Worm (Caenorhabditis elegans): ENCODE results near the gene ins-14.

Gene ins-14

ce11 chrII:6742614-6743013, 3.0 kb downstream of the ins-14 start, which contains the start of gene F41G3.6:
F41G3.6 (plus strand) TSS chrII:6742914.
- no peak for TF ChIP-seq aly-1 (tag; optimal IDR thresholded peaks at IDR 0.05)
- TF ChIP-seq hnd-1 (tag; optimal IDR thresholded peaks at IDR 0.05), result no peak
- no peak for TF ChIP-seq ceh-13 (GFP tag; optimal IDR thresholded peaks at IDR 0.05)
- TF ChIP-seq B0310.2 (tag; optimal IDR thresholded peaks at IDR 0.05), result no peak
- no peak for TF ChIP-seq hmbx-1 (tag; optimal IDR thresholded peaks at IDR 0.05)
- no peak for TF ChIP-seq tbx-11 (GFP tag; IDR thresholded peaks at IDR 0.05)
- TF ChIP-seq scrt-1 (GFP tag; IDR thresholded peaks at IDR 0.05), result no peak
- no peak for TF ChIP-seq ceh-36 (tag; optimal IDR thresholded peaks at IDR 0.05)
- TF ChIP-seq tra-4 (tag; optimal IDR thresholded peaks at IDR 0.05), result no peak
- TF ChIP-seq flt-1 (GFP tag; IDR thresholded peaks at IDR 0.05), result no peak
- TF ChIP-seq hmg-4 (GFP tag; optimal IDR thresholded peaks at IDR 0.05), result no peak

- TF ChIP-seq ceh-13 (GFP tag; optimal IDR thresholded peaks at IDR 0.05) (peak; percentile 14), tbx-37 (GFP tag; conservative IDR thresholded peaks at IDR 0.05) (peak; percentile 45), F13C5.2 (tag; optimal IDR thresholded peaks at IDR 0.05) (peak; percentile 24), ets-7 (tag; optimal IDR thresholded peaks at IDR 0.05) (peak; percentile 62), scrt-1 (GFP tag; IDR thresholded peaks at IDR 0.05) (no peak; the same call in 1 of the 2 replicates), pes-1 (GFP tag; IDR thresholded peaks at IDR 0.05) (no peak; the same call in 1 of the 2 replicates), hnd-1 (tag; optimal IDR thresholded peaks at IDR 0.05) (peak; percentile 18), sea-1 (GFP tag; conservative IDR thresholded peaks at IDR 0.05) (no peak)
These were observed 4.2 kb downstream of the ins-14 start, which contains the start of gene exos-8 for ce11 chrII:6741428-6741827. exos-8 (plus strand) TSS chrII:6741691.

ce11 chrII:6736604-6737003, 9.0 kb downstream of the ins-14 start, which contains the start of gene T14B4.1:
T14B4.1 (plus strand) TSS chrII:6736904.
- TF ChIP-seq sea-1 (GFP tag; conservative IDR thresholded peaks at IDR 0.05) (no peak), B0310.2 (tag; optimal IDR thresholded peaks at IDR 0.05) (no peak), ama-1 (optimal IDR thresholded peaks at IDR 0.05) (no peak), ceh-13 (GFP tag; optimal IDR thresholded peaks at IDR 0.05) (no peak), scrt-1 (GFP tag; IDR thresholded peaks at IDR 0.05) (no peak), tbx-37 (GFP tag; conservative IDR thresholded peaks at IDR 0.05) (no peak), hmbx-1 (tag; optimal IDR thresholded peaks at IDR 0.05) (no peak), hmg-4 (GFP tag; optimal IDR thresholded peaks at IDR 0.05) (no peak), hnd-1 (tag; optimal IDR thresholded peaks at IDR 0.05) (no peak), aly-1 (tag; optimal IDR thresholded peaks at IDR 0.05) (no peak), tra-4 (tag; optimal IDR thresholded peaks at IDR 0.05) (no peak), ceh-36 (tag; optimal IDR thresholded peaks at IDR 0.05) (no peak), flt-1 (GFP tag; IDR thresholded peaks at IDR 0.05) (no peak), ets-7 (tag; optimal IDR thresholded peaks at IDR 0.05) (no peak), F13C5.2 (tag; optimal IDR thresholded peaks at IDR 0.05) (no peak), tbx-11 (GFP tag; IDR thresholded peaks at IDR 0.05) (no peak), pes-1 (GFP tag; IDR thresholded peaks at IDR 0.05) (no peak)

ce11 chrII:6736066-6736465, 9.5 kb downstream of the ins-14 start, which contains the start of gene mrps-18.C:
mrps-18.C (plus strand) TSS chrII:6736203.
- TF ChIP-seq tbx-11 (GFP tag; IDR thresholded peaks at IDR 0.05), result no peak

- TF ChIP-seq ceh-36 (tag; optimal IDR thresholded peaks at IDR 0.05) (no peak), sea-1 (GFP tag; conservative IDR thresholded peaks at IDR 0.05) (no peak), tra-4 (tag; optimal IDR thresholded peaks at IDR 0.05) (no peak), tbx-11 (GFP tag; IDR thresholded peaks at IDR 0.05) (no peak), F13C5.2 (tag; optimal IDR thresholded peaks at IDR 0.05) (peak; percentile 62), tbx-37 (GFP tag; conservative IDR thresholded peaks at IDR 0.05) (peak; percentile 55; the same call in 1 of the 2 replicates), pes-1 (GFP tag; IDR thresholded peaks at IDR 0.05) (no peak), ets-7 (tag; optimal IDR thresholded peaks at IDR 0.05) (no peak)
These were observed 10.9 kb downstream of the ins-14 start, which contains the start of gene T14B4.3 for ce11 chrII:6734674-6735073. T14B4.3 (plus strand) TSS chrII:6734937.

ce11 chrII:6733718-6734117, 11.9 kb downstream of the ins-14 start, which contains the start of gene T14B4.9:
T14B4.9 (minus strand) TSS chrII:6733818.
- no peak for TF ChIP-seq ceh-13 (GFP tag; optimal IDR thresholded peaks at IDR 0.05)
- no peak for TF ChIP-seq tbx-37 (GFP tag; conservative IDR thresholded peaks at IDR 0.05)
- no peak for TF ChIP-seq hmg-4 (GFP tag; optimal IDR thresholded peaks at IDR 0.05)
- TF ChIP-seq F13C5.2 (tag; optimal IDR thresholded peaks at IDR 0.05), result no peak

ce11 chrII:6729331-6729730, 16.3 kb downstream of the ins-14 start, which contains the start of gene T14B4.8:
T14B4.8 (minus strand) TSS chrII:6729390.
- TF ChIP-seq F13C5.2 (tag; optimal IDR thresholded peaks at IDR 0.05), result no peak

ce11 chrII:6726814-6727213, 18.8 kb downstream of the ins-14 start:
- TF ChIP-seq aly-1 (tag; optimal IDR thresholded peaks at IDR 0.05), result no peak
- no peak for TF ChIP-seq hmbx-1 (tag; optimal IDR thresholded peaks at IDR 0.05)
- TF ChIP-seq F13C5.2 (tag; optimal IDR thresholded peaks at IDR 0.05), result no peak
- TF ChIP-seq hmg-4 (GFP tag; optimal IDR thresholded peaks at IDR 0.05), result no peak
- TF ChIP-seq pes-1 (GFP tag; IDR thresholded peaks at IDR 0.05), result no peak
- no peak for TF ChIP-seq sea-1 (GFP tag; conservative IDR thresholded peaks at IDR 0.05)
- no peak for TF ChIP-seq tra-4 (tag; optimal IDR thresholded peaks at IDR 0.05)
- no peak for TF ChIP-seq tbx-37 (GFP tag; conservative IDR thresholded peaks at IDR 0.05)
- TF ChIP-seq scrt-1 (GFP tag; IDR thresholded peaks at IDR 0.05), result no peak
- TF ChIP-seq ceh-36 (tag; optimal IDR thresholded peaks at IDR 0.05), result no peak
- no peak for TF ChIP-seq B0310.2 (tag; optimal IDR thresholded peaks at IDR 0.05)
- no peak for TF ChIP-seq ets-7 (tag; optimal IDR thresholded peaks at IDR 0.05)
- no peak for TF ChIP-seq ama-1 (optimal IDR thresholded peaks at IDR 0.05)
- no peak for TF ChIP-seq flt-1 (GFP tag; IDR thresholded peaks at IDR 0.05)
- no peak for TF ChIP-seq hnd-1 (tag; optimal IDR thresholded peaks at IDR 0.05)
